Worm (Caenorhabditis elegans) whole organism, young adult: ENCODE results near the gene unc-49.

ENCODE experiments used
- dox-1 ChIP-seq: fragments of 200-800 bp; sonication (Bioruptor generic); IDR thresholded peaks from 2 replicates; pipeline ENCODE4 v1.3.6; 2022; ENCODE audit warnings: missing genetic modification reagents, missing genetic modification characterization, missing compliant biosample characterization
- mel-28 ChIP-seq: sonication (generic microtip); optimal IDR thresholded peaks from 2 replicates; lab custom pipeline; 2016; ENCODE audit warnings: borderline replicate concordance, mild to moderate bottlenecking, missing genetic modification characterization, missing compliant biosample characterization
- pha-4 ChIP-seq: fragments of 150-350 bp; sonication (generic microtip); optimal IDR thresholded peaks from 2 replicates; lab custom pipeline; 2014; ENCODE audit warnings: missing biosample characterization, missing genetic modification reagents, missing genetic modification characterization

DNA sequence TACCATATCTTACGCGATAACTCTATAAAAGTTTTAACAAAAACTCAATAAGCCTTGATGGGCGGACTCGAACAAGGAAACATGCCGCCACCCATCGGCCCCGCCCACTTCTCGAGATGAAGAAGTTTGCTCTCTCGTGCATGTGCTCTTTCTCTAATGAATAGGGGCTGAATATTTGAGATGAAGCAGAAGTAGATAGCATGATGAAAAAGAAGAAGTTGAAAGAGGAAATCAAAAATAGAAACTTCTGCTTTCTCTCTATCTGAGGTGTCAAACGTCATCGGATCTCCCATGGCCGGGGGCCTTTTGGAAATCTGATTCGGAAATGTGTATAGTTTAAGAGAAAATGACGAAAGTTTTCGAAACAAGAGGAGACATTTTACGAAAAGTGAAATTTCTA, 58.3 kb downstream of the unc-49 start:
- TF ChIP-seq pha-4 (tag; lab: Kevin White, UChicago) (no peak), dox-1 (no peak), mel-28 (tag; lab: Kevin White, UChicago) (no peak)
